Worm (Caenorhabditis elegans) whole organism, L4/young adult: ENCODE measurements around the gene moa-1.

ENCODE experiments used
- dao-5 ChIP-seq: sonication (generic microtip); optimal IDR thresholded peaks from 2 replicates; lab custom pipeline; 2016; ENCODE audit warnings: missing genotype, missing genetic modification characterization, moderate library complexity, missing compliant biosample characterization
- him-1 ChIP-seq: sonication (generic microtip); optimal IDR thresholded peaks from 2 replicates; lab custom pipeline; 2016; ENCODE audit warnings: missing genotype, missing genetic modification reagents, missing genetic modification characterization, missing compliant biosample characterization

ce11 chrIII:2006937-2007336 is 37.2 kb upstream of the moa-1 start:
- TF ChIP-seq him-1 (tag; lab: Kevin White, UChicago) (no peak), dao-5 (tag; lab: Kevin White, UChicago) (no peak)
